Fruit fly (Drosophila melanogaster) whole organism: ENCODE data around the gene Dop1R1.

Source experiments
- CG8478 ChIP-seq: fragments of >200 bp; optimal IDR thresholded peaks from 2 replicates; lab custom pipeline; 2018; ENCODE audit warnings: inconsistent platforms
- EcR ChIP-seq, 2 experiments: fragments of >200 bp; optimal IDR thresholded peaks; 2 replicates each; lab custom pipeline; 2017; ENCODE audit warnings: missing biosample characterization in 2 of 2, missing genetic modification characterization in 2 of 2, missing genetic modification reagents in 2 of 2
- pan ChIP-seq: fragments of >200 bp; optimal IDR thresholded peaks from 2 replicates; lab custom pipeline; 2017
- usp ChIP-seq: fragments of >200 bp; optimal IDR thresholded peaks from 2 replicates; lab custom pipeline; 2017; ENCODE audit warnings: missing biosample characterization, missing genetic modification characterization, mixed read lengths

DNA sequence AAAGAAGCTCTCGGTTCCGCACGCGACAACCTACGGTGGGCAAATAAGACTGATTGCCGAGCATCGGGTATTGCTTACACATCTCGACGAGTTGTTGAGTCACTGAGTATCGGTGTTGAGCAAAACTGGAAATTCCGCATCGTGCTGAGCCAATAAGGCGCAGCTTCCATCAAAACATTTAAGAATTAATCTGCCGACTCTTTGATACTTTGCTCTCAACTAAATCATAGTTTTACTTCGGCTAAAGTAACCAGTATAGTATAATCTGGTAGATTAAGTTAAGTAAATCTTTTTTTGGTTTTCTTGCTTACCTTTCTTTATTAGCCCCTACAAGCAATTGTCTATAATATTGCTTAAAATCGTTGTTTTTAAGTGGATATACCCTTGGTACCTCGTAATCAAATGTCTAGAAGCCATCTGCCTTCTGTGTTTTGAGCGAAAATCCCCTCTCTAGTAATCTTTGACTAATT is 9.5 kb upstream of the Dop1R1 start, which contains the start of gene Sp212:
- TF ChIP-seq EcR (GFP tag; optimal IDR thresholded peaks at IDR 0.05; lab: Kevin White, UChicago) (no peak), usp (GFP tag; lab: Kevin White, UChicago) (no peak), CG8478 (no peak), pan (lab: Kevin White, UChicago) (no peak)
